Worm (Caenorhabditis elegans) whole organism, L4 larva: ENCODE measurements around the gene eelo-2.
A peak's percentile ranks its signal among the peaks of the same experiment; 100 is the strongest.

ENCODE experiments used
- R02D3.7 ChIP-seq: fragments of 150-350 bp; sonication (generic microtip); optimal IDR thresholded peaks from 3 replicates; lab custom pipeline; 2014; ENCODE audit warnings: missing biosample characterization, missing genetic modification characterization
- Y5F2A.4 ChIP-seq: fragments of 200-800 bp; sonication (Bioruptor generic); optimal IDR thresholded peaks from 2 replicates; lab custom pipeline; 2018; ENCODE audit warnings: mild to moderate bottlenecking, missing genetic modification characterization, missing compliant biosample characterization
- ceh-20 ChIP-seq: fragments of 200-800 bp; sonication (Bioruptor generic); IDR thresholded peaks from 2 replicates; pipeline ENCODE4 v1.3.6; 2022; ENCODE audit warnings: missing genetic modification reagents, missing genetic modification characterization, missing compliant biosample characterization
- ceh-32 ChIP-seq: sonication (generic microtip); optimal IDR thresholded peaks from 2 replicates; lab custom pipeline; 2016; ENCODE audit warnings: mild to moderate bottlenecking, missing genetic modification characterization, missing compliant biosample characterization; ENCODE audit not compliant: poor library complexity
- ceh-44 ChIP-seq: fragments of 200-800 bp; sonication (Bioruptor generic); IDR thresholded peaks from 2 replicates; pipeline ENCODE4 v1.3.6; 2022; ENCODE audit warnings: missing genetic modification reagents, missing genetic modification characterization, missing compliant biosample characterization
- ces-1 ChIP-seq: fragments of 150-350 bp; sonication (generic microtip); optimal IDR thresholded peaks from 4 replicates; lab custom pipeline; 2014; ENCODE audit warnings: missing biosample characterization, missing genetic modification reagents, missing genetic modification characterization
- cey-2 ChIP-seq: sonication (generic microtip); optimal IDR thresholded peaks from 3 replicates; lab custom pipeline; 2017; ENCODE audit warnings: missing genetic modification characterization, mild to moderate bottlenecking, missing compliant biosample characterization, antibody characterized with exemption, borderline replicate concordance; ENCODE audit not compliant: insufficient read depth
- daf-16 ChIP-seq, 3 experiments: sonication (generic microtip); optimal IDR thresholded peaks; 2 replicates each; lab custom pipeline; 2016 to 2017; ENCODE audit warnings: missing genetic modification characterization in 3 of 3, missing genetic modification reagents in 3 of 3, mild to moderate bottlenecking in 2 of 3, missing compliant biosample characterization in 2 of 3, missing biosample characterization in 1 of 3, moderate library complexity in 1 of 3
- daf-8 ChIP-seq: fragments of 200-800 bp; sonication (Bioruptor generic); IDR thresholded peaks from 2 replicates; pipeline ENCODE4 v1.3.6; 2022; ENCODE audit warnings: missing genetic modification characterization, missing compliant biosample characterization
- dmd-8 ChIP-seq: fragments of 200-800 bp; sonication (Bioruptor generic); IDR thresholded peaks from 2 replicates; pipeline ENCODE4 v1.3.6; 2022; ENCODE audit warnings: missing genetic modification characterization, missing compliant biosample characterization
- dpl-1 ChIP-seq: fragments of 150-350 bp; optimal IDR thresholded peaks from 2 replicates; lab custom pipeline; 2014; ENCODE audit warnings: missing biosample characterization, missing genetic modification reagents, missing genetic modification characterization
- duxl-1 ChIP-seq: sonication (generic microtip); optimal IDR thresholded peaks from 2 replicates; lab custom pipeline; 2016; ENCODE audit warnings: mild to moderate bottlenecking, missing genetic modification characterization, moderate library complexity, missing compliant biosample characterization; ENCODE audit not compliant: poor library complexity
- dve-1 ChIP-seq: sonication (generic microtip); optimal IDR thresholded peaks from 2 replicates; lab custom pipeline; 2017; ENCODE audit warnings: antibody characterized with exemption, mild to moderate bottlenecking, missing genetic modification characterization, missing compliant biosample characterization; ENCODE audit not compliant: insufficient read depth
- egl-27 ChIP-seq: sonication (generic microtip); optimal IDR thresholded peaks from 3 replicates; lab custom pipeline; 2017; ENCODE audit warnings: missing biosample characterization, missing genetic modification reagents, missing genetic modification characterization
- fkh-10 ChIP-seq: fragments of 150-350 bp; optimal IDR thresholded peaks from 2 replicates; lab custom pipeline; 2014; ENCODE audit warnings: missing biosample characterization, missing genetic modification reagents, missing genetic modification characterization
- hif-1 ChIP-seq, 2 experiments: sonication (generic microtip); optimal IDR thresholded peaks; 2 replicates each; lab custom pipeline; 2016 to 2017; ENCODE audit warnings: missing compliant biosample characterization in 2 of 2, missing genetic modification characterization in 2 of 2, missing genetic modification reagents in 2 of 2, missing genotype in 2 of 2, mild to moderate bottlenecking in 1 of 2
- lin-1 ChIP-seq: fragments of 200-800 bp; sonication (Bioruptor generic); IDR thresholded peaks from 2 replicates; pipeline ENCODE4 v1.3.6; 2022; ENCODE audit warnings: missing genetic modification reagents, missing genetic modification characterization, missing compliant biosample characterization
- lin-39 ChIP-seq: fragments of 150-350 bp; optimal IDR thresholded peaks from 2 replicates; lab custom pipeline; 2014; ENCODE audit warnings: missing biosample characterization, missing genetic modification reagents, missing genetic modification characterization
- mes-2 ChIP-seq: sonication (generic microtip); optimal IDR thresholded peaks from 2 replicates; lab custom pipeline; 2016; ENCODE audit warnings: missing genotype, mild to moderate bottlenecking, missing genetic modification characterization, missing compliant biosample characterization; ENCODE audit not compliant: poor library complexity, severe bottlenecking
- mxl-2 ChIP-seq: fragments of 200-800 bp; sonication (Bioruptor generic); conservative IDR thresholded peaks from 2 replicates; pipeline ENCODE4 v1.3.6; 2022; ENCODE audit warnings: missing genetic modification reagents, missing genetic modification characterization, missing compliant biosample characterization
- nhr-102 ChIP-seq: sonication (generic microtip); optimal IDR thresholded peaks from 2 replicates; lab custom pipeline; 2016; ENCODE audit warnings: mild to moderate bottlenecking, missing genetic modification characterization, moderate library complexity, missing compliant biosample characterization
- nhr-111 ChIP-seq: fragments of 200-800 bp; sonication (Bioruptor generic); optimal IDR thresholded peaks from 2 replicates; lab custom pipeline; 2018; ENCODE audit warnings: mild to moderate bottlenecking, missing genetic modification characterization, missing compliant biosample characterization
- nhr-25 ChIP-seq: sonication (generic microtip); optimal IDR thresholded peaks from 2 replicates; lab custom pipeline; 2017; ENCODE audit warnings: missing genetic modification characterization, mild to moderate bottlenecking, missing compliant biosample characterization, antibody characterized with exemption, moderate library complexity, borderline replicate concordance; ENCODE audit not compliant: insufficient read depth
- nhr-28 ChIP-seq: fragments of 150-350 bp; optimal IDR thresholded peaks from 2 replicates; lab custom pipeline; 2014; ENCODE audit warnings: missing biosample characterization, missing genetic modification characterization
- nhr-41 ChIP-seq: fragments of 200-800 bp; sonication (Bioruptor generic); IDR thresholded peaks from 2 replicates; pipeline ENCODE4 v1.3.6; 2022; ENCODE audit warnings: missing genetic modification reagents, missing genetic modification characterization, missing compliant biosample characterization
- nhr-42 ChIP-seq: fragments of 200-800 bp; sonication (Bioruptor generic); IDR thresholded peaks from 2 replicates; pipeline ENCODE4 v1.3.6; 2022; ENCODE audit warnings: missing genetic modification characterization, missing compliant biosample characterization
- nhr-6 ChIP-seq: fragments of 150-350 bp; optimal IDR thresholded peaks from 2 replicates; lab custom pipeline; 2014; ENCODE audit warnings: missing biosample characterization, missing genetic modification characterization
- pha-4 ChIP-seq, 2 experiments: fragments of 150-350 bp in 1 of 2; fragments of 200-800 bp in 1 of 2; sonication (Bioruptor generic) in 1 of 2; IDR thresholded peaks in 1 of 2; optimal IDR thresholded peaks in 1 of 2; 2 replicates each; pipeline versions ENCODE4 v1.3.6 to Lab custom; 2014 to 2022; ENCODE audit warnings: missing genetic modification characterization in 2 of 2, missing genetic modification reagents in 2 of 2, missing biosample characterization in 1 of 2, missing compliant biosample characterization in 1 of 2
- pqm-1 ChIP-seq: sonication (generic microtip); optimal IDR thresholded peaks from 2 replicates; lab custom pipeline; 2017; ENCODE audit warnings: missing biosample characterization, missing genetic modification characterization
- rbr-2 ChIP-seq: sonication (generic microtip); optimal IDR thresholded peaks from 2 replicates; lab custom pipeline; 2016; ENCODE audit warnings: missing genotype, missing genetic modification characterization, missing compliant biosample characterization
- saeg-2 ChIP-seq: fragments of 200-800 bp; sonication (Bioruptor generic); IDR thresholded peaks from 2 replicates; pipeline ENCODE4 v1.3.6; 2022; ENCODE audit warnings: missing genetic modification reagents, missing genetic modification characterization, missing compliant biosample characterization
- sdz-12 ChIP-seq: fragments of 200-800 bp; sonication (Bioruptor generic); optimal IDR thresholded peaks from 2 replicates; lab custom pipeline; 2018; ENCODE audit warnings: mild to moderate bottlenecking, missing genetic modification characterization, missing compliant biosample characterization
- snpc-1.2 ChIP-seq: fragments of 200-800 bp; sonication (Bioruptor generic); IDR thresholded peaks from 2 replicates; pipeline ENCODE4 v1.3.6; 2022; ENCODE audit warnings: missing genetic modification reagents, missing genetic modification characterization, missing compliant biosample characterization
- unc-62 ChIP-seq, 3 experiments: fragments of 150-350 bp in 1 of 3; sonication (generic microtip); optimal IDR thresholded peaks in 2 of 3; peaks in 1 of 3; 1 replicate in 1 of 3; 2 replicates in 2 of 3; lab custom pipeline; 2014 to 2017; ENCODE audit warnings: missing biosample characterization in 3 of 3, missing genetic modification characterization in 3 of 3, missing genetic modification reagents in 3 of 3, missing genotype in 1 of 3
- zip-11 ChIP-seq: fragments of 200-800 bp; sonication (Bioruptor generic); IDR thresholded peaks from 2 replicates; pipeline ENCODE4 v1.3.6; 2022; ENCODE audit warnings: missing genetic modification characterization, missing compliant biosample characterization
- ztf-11 ChIP-seq: fragments of 150-350 bp; optimal IDR thresholded peaks from 2 replicates; lab custom pipeline; 2014; ENCODE audit warnings: missing biosample characterization, missing genetic modification characterization

Gene eelo-2

DNA sequence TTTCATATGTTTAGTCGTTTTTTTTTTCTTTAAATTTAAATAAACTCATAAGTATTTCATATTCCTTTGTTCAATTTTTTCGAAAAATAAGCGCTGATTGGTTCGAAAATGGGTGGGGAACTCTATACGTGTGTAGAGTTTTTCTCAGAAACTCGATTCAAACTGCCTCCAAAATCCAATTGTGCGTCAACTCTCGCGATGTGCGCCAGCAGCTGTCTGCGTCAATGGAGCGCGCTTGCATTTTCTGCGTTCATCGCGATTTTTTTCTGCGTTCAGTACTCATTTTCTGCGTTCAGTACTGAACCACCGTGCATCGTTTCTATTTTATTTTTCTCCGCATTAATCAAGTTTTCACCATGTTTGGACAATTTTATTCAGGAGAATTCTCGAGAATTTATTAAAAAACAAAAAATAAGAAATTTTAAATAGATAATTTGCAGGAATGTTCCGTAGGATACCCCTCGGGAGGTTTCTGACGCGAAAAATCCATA, at the start of gene eelo-2 (continued):
- TF ChIP-seq ces-1 (GFP tag; lab: Kevin White, UChicago) (peak; percentile 34), snpc-1.2 (GFP tag; lab: Robert Waterston, UW) (peak; percentile 99), lin-39 (tag; lab: Kevin White, UChicago) (peak; percentile 52), fkh-10 (GFP tag; lab: Kevin White, UChicago) (peak; percentile 97)

DNA sequence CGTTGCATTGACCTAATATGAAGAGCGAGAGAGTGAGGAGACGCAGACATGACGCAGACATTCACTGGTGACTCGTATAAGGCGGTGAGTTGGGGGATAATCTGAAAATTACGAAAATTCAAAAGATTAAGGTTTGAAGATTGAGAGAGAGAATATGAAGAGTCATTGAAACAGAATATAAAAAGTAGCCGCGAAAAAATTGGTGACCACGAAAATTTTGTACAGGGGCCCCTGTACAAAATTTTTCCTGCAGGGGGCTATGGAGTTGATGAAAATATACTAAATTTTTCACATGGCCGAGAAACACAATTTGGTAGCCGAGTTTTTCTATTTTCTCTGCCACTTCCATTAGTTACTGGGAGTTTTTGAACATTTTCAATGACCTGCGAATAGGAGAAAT, 43.2 kb upstream of the eelo-2 start, which contains the start of gene cnnm-1:
TSS of gene cnnm-1 (minus strand) at position 101 of the 400 bp plus-strand sequence.
- TF ChIP-seq nhr-111 (GFP tag; lab: Kevin White, UChicago), result no peak
- no peak for TF ChIP-seq nhr-25
- no peak for TF ChIP-seq nhr-41 (GFP tag; lab: Robert Waterston, UW)
- no peak for TF ChIP-seq saeg-2 (GFP tag; lab: Robert Waterston, UW)
- no peak for TF ChIP-seq R02D3.7 (tag; lab: Kevin White, UChicago)
- TF ChIP-seq nhr-42 (GFP tag; lab: Robert Waterston, UW), result no peak
- TF ChIP-seq ceh-32, result no peak
- TF ChIP-seq nhr-102, result no peak
- no peak for TF ChIP-seq cey-2 (tag; lab: Kevin White, UChicago)
- TF ChIP-seq ceh-20, result no peak
- no peak for TF ChIP-seq hif-1 (tag; optimal IDR thresholded peaks at IDR 0.05; lab: Kevin White, UChicago)

DNA sequence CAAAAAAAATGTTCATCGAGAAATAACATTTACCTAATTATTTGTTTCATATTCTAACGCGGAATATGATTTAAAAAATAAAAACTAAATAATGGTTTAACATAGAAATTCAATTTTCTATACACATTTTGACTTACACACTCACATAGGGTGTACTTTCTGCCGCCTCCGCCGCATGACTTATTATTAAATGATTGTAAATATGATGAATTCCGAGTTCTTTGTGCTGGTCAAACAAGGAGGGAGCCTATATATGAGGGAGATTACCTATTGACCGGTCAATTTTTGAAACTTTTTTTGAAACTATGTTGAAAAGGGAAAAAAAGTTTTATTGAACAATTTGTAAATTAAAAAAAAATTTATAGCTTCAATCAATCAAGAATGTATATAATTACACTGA, 42.1 kb upstream of the eelo-2 start:
- no peak for TF ChIP-seq daf-8 (GFP tag; lab: Robert Waterston, UW)
- TF ChIP-seq dve-1 (tag; lab: Kevin White, UChicago), result peak; percentile 37
- no peak for TF ChIP-seq duxl-1
- TF ChIP-seq unc-62 (GFP tag; optimal IDR thresholded peaks at IDR 0.05 in 1 of 2; lab: Kevin White, UChicago), result peak in 1 of 2 experiments; percentile 79
- TF ChIP-seq unc-62 (tag; optimal IDR thresholded peaks at IDR 0.05; lab: Kevin White, UChicago), result no peak
- no peak for TF ChIP-seq rbr-2 (tag; lab: Kevin White, UChicago)
- no peak for TF ChIP-seq nhr-25
- TF ChIP-seq dpl-1 (GFP tag; lab: Kevin White, UChicago), result no peak
- TF ChIP-seq mxl-2 (GFP tag; lab: Robert Waterston, UW), result no peak
- no peak for TF ChIP-seq pha-4 (GFP tag; IDR thresholded peaks at IDR 0.05; lab: Robert Waterston, UW)
- TF ChIP-seq pha-4 (tag; optimal IDR thresholded peaks at IDR 0.05; lab: Kevin White, UChicago), result no peak
- TF ChIP-seq lin-39 (tag; lab: Kevin White, UChicago), result no peak
- TF ChIP-seq lin-1, result no peak
- TF ChIP-seq Y5F2A.4 (GFP tag; lab: Kevin White, UChicago), result no peak
- TF ChIP-seq ceh-20, result no peak
- TF ChIP-seq zip-11, result no peak
- no peak for TF ChIP-seq fkh-10 (GFP tag; lab: Kevin White, UChicago)
- TF ChIP-seq nhr-6 (tag; lab: Kevin White, UChicago), result no peak
- no peak for TF ChIP-seq sdz-12 (GFP tag; lab: Kevin White, UChicago)
- no peak for TF ChIP-seq ceh-44 (GFP tag; lab: Robert Waterston, UW)
- TF ChIP-seq nhr-28 (tag; lab: Kevin White, UChicago), result no peak
- TF ChIP-seq mes-2 (tag; lab: Kevin White, UChicago), result no peak
- TF ChIP-seq pqm-1, result no peak
- TF ChIP-seq daf-16 (GFP tag; optimal IDR thresholded peaks at IDR 0.05; lab: Kevin White, UChicago), result no peak
- TF ChIP-seq daf-16 (tag; optimal IDR thresholded peaks at IDR 0.05; lab: Kevin White, UChicago), result peak; percentile 30
- no peak for TF ChIP-seq ztf-11 (tag; lab: Kevin White, UChicago)
- TF ChIP-seq dmd-8 (GFP tag; lab: Robert Waterston, UW), result no peak
- TF ChIP-seq egl-27, result no peak
- TF ChIP-seq, all 104 proteins: peak for 3
